Fruit fly (Drosophila melanogaster) whole organism, adult: ENCODE measurements around the gene CG32987.

Experiments used
- CG12768 ChIP-seq: fragments of 200-800 bp; sonication (Bioruptor generic); optimal IDR thresholded peaks from 2 replicates; lab custom pipeline; 2017; ENCODE audit warnings: missing biosample characterization, missing genetic modification characterization, mild to moderate bottlenecking, moderate library complexity, missing genetic modification reagents
- CG14711 ChIP-seq: fragments of 200-800 bp; sonication (Bioruptor generic); optimal IDR thresholded peaks from 2 replicates; lab custom pipeline; 2018; ENCODE audit warnings: missing biosample characterization, mild to moderate bottlenecking, missing genetic modification characterization, moderate library complexity
- CG5204 ChIP-seq: fragments of 200-800 bp; sonication (Bioruptor generic); optimal IDR thresholded peaks from 2 replicates; lab custom pipeline; 2016; ENCODE audit warnings: missing biosample characterization, missing genetic modification characterization
- CG7045 ChIP-seq: fragments of 200-800 bp; sonication (Bioruptor generic); optimal IDR thresholded peaks from 2 replicates; lab custom pipeline; 2017; ENCODE audit warnings: missing biosample characterization, mild to moderate bottlenecking, missing genetic modification characterization
- Clk ChIP-seq: fragments of 200-800 bp; sonication (Bioruptor generic); optimal IDR thresholded peaks from 2 replicates; lab custom pipeline; 2017; ENCODE audit warnings: missing biosample characterization, missing genetic modification characterization
- Crg-1 ChIP-seq: fragments of 200-800 bp; sonication (Bioruptor generic); optimal IDR thresholded peaks from 2 replicates; lab custom pipeline; 2016; ENCODE audit warnings: missing biosample characterization, missing genetic modification characterization
- cnc ChIP-seq, 2 experiments: fragments of >200 bp; optimal IDR thresholded peaks; 2 replicates each; lab custom pipeline; 2017
- ovo ChIP-seq: fragments of 200-800 bp; sonication (Bioruptor generic); optimal IDR thresholded peaks from 2 replicates; lab custom pipeline; 2016; ENCODE audit warnings: missing biosample characterization, missing genetic modification characterization

- TF ChIP-seq ovo (GFP tag; lab: Kevin White, UChicago) = no peak
- TF ChIP-seq CG7045 = no peak
- no peak for TF ChIP-seq CG14711 (tag; lab: Kevin White, UChicago)
- TF ChIP-seq cnc (optimal IDR thresholded peaks at IDR 0.05; lab: Kevin White, UChicago) = no peak
- TF ChIP-seq Crg-1 (GFP tag; lab: Kevin White, UChicago) = no peak
- TF ChIP-seq CG12768 (GFP tag; lab: Kevin White, UChicago) = no peak
- no peak for TF ChIP-seq Clk (GFP tag; lab: Kevin White, UChicago)
- no peak for TF ChIP-seq CG5204 (GFP tag; lab: Kevin White, UChicago)
These were observed 21.4 kb upstream of the CG32987 start for dm6 chr2L:8842262-8842561.
